Worm (Caenorhabditis elegans) whole organism, L1 larva: ENCODE results near the gene F58E2.5.

Source experiments
- C16A3.4 ChIP-seq: fragments of 150-350 bp; optimal IDR thresholded peaks from 2 replicates; lab custom pipeline; 2014; ENCODE audit warnings: missing biosample characterization, missing genetic modification characterization
- blmp-1 ChIP-seq: fragments of 150-350 bp; optimal IDR thresholded peaks from 2 replicates; lab custom pipeline; 2014; ENCODE audit warnings: missing biosample characterization, missing genetic modification characterization
- ces-1 ChIP-seq: fragments of 150-350 bp; optimal IDR thresholded peaks from 2 replicates; lab custom pipeline; 2014; ENCODE audit warnings: missing biosample characterization, missing genetic modification reagents, missing genetic modification characterization
- efl-3 ChIP-seq: fragments of 200-800 bp; sonication (Bioruptor generic); optimal IDR thresholded peaks from 2 replicates; lab custom pipeline; 2018; ENCODE audit warnings: mild to moderate bottlenecking, missing genetic modification characterization, missing compliant biosample characterization
- nhr-12 ChIP-seq: sonication (generic microtip); optimal IDR thresholded peaks from 2 replicates; lab custom pipeline; 2017; ENCODE audit warnings: missing biosample characterization, missing genetic modification characterization
- nhr-28 ChIP-seq: fragments of 150-350 bp; optimal IDR thresholded peaks from 2 replicates; lab custom pipeline; 2014; ENCODE audit warnings: missing biosample characterization, missing genetic modification characterization

ce11 chrIV:3482195-3482959, 37.7 kb downstream of the F58E2.5 start, which contains the start of gene srz-82:
- no peak for TF ChIP-seq blmp-1 (tag; lab: Kevin White, UChicago)
- no peak for TF ChIP-seq ces-1 (GFP tag; lab: Kevin White, UChicago)
- no peak for TF ChIP-seq nhr-28
- no peak for TF ChIP-seq nhr-12
- TF ChIP-seq efl-3 (GFP tag; lab: Kevin White, UChicago), result no peak
- TF ChIP-seq C16A3.4 (tag; lab: Kevin White, UChicago), result no peak
